Fruit fly (Drosophila melanogaster) whole organism, wandering third instar larva: ENCODE data around the gene CG13999.

Source experiments
- CG32264 ChIP-seq: fragments of 200-800 bp; sonication (Bioruptor generic); optimal IDR thresholded peaks from 2 replicates; lab custom pipeline; 2016; ENCODE audit warnings: missing biosample characterization, missing genetic modification characterization
- Dfd ChIP-seq: fragments of >200 bp; optimal IDR thresholded peaks from 2 replicates; lab custom pipeline; 2017; ENCODE audit warnings: missing biosample characterization, missing genetic modification characterization
- Hnf4 ChIP-seq: fragments of 200-800 bp; sonication (Bioruptor generic); optimal IDR thresholded peaks from 2 replicates; lab custom pipeline; 2016; ENCODE audit warnings: missing biosample characterization, mild to moderate bottlenecking, missing genetic modification characterization
- Hr78 ChIP-seq: fragments of >200 bp; optimal IDR thresholded peaks from 2 replicates; lab custom pipeline; 2017; ENCODE audit warnings: missing biosample characterization, missing genetic modification characterization
- OdsH ChIP-seq: fragments of 200-800 bp; sonication (Bioruptor generic); optimal IDR thresholded peaks from 2 replicates; lab custom pipeline; 2016; ENCODE audit warnings: missing biosample characterization, mild to moderate bottlenecking, missing genetic modification characterization
- ey ChIP-seq: fragments of 200-800 bp; sonication (Bioruptor generic); optimal IDR thresholded peaks from 2 replicates; lab custom pipeline; 2016; ENCODE audit warnings: missing biosample characterization, missing genetic modification characterization
- h ChIP-seq: fragments of 200-800 bp; sonication (Bioruptor generic); optimal IDR thresholded peaks from 3 replicates; lab custom pipeline; 2016; ENCODE audit warnings: missing biosample characterization, mild to moderate bottlenecking, missing genetic modification characterization
- lola ChIP-seq: fragments of >200 bp; optimal IDR thresholded peaks from 2 replicates; lab custom pipeline; 2017; ENCODE audit warnings: missing biosample characterization, missing genetic modification characterization

dm6 chr2L:5974122-5974521, 17.9 kb upstream of the CG13999 start:
- TF ChIP-seq Dfd (no peak), Hnf4 (no peak), Hr78 (GFP tag; lab: Kevin White, UChicago) (no peak), h (no peak), CG32264 (GFP tag; lab: Kevin White, UChicago) (no peak), lola (GFP tag; lab: Kevin White, UChicago) (no peak), ey (GFP tag; lab: Kevin White, UChicago) (no peak), OdsH (GFP tag; lab: Kevin White, UChicago) (peak; percentile 23)
